Fruit fly (Drosophila melanogaster): ENCODE measurements around the gene Gr32a.

DNA sequence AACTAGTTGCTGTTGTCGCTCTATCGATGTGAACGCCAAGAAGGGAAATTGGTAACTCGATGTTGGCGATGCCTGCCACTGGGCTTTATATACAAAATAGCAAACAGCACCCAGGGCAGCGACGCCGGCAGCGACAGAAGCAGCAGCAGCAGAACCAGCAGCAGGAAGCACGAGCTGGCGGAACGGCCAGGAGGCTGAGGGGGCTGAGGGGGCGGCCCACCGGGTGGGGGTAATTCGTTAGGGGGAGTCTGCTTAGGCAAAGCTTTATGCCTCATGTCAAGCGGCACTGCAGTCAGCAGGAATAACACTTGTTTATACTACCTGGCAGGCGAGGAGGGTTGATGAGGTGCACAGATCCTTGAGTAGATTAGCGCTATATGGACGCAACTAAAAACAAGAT is 32.5 kb upstream of the Gr32a start, which contains the start of gene AstC:
- TF ChIP-seq CTCF (optimal IDR thresholded peaks at IDR 0.05), result no peak
- no peak for TF ChIP-seq CG8478 (optimal IDR thresholded peaks at IDR 0.05)

Data from S2 (cell line).